Fruit fly (Drosophila melanogaster) Kc167 (cell line): ENCODE data around the gene mura.

Experiments
- Myc ChIP-seq: fragments of >200 bp; optimal IDR thresholded peaks from 2 replicates; lab custom pipeline; 2017; ENCODE audit warnings: missing external identifiers
- Sin3A ChIP-seq: fragments of >200 bp; optimal IDR thresholded peaks from 2 replicates; lab custom pipeline; 2018; ENCODE audit warnings: missing external identifiers
- h ChIP-seq: fragments of >200 bp; optimal IDR thresholded peaks from 3 replicates; lab custom pipeline; 2018; ENCODE audit warnings: missing external identifiers
- insv ChIP-seq: fragments of >200 bp; optimal IDR thresholded peaks from 3 replicates; lab custom pipeline; 2018; ENCODE audit warnings: missing external identifiers
- psq ChIP-seq: fragments of >200 bp; optimal IDR thresholded peaks from 2 replicates; lab custom pipeline; 2017; ENCODE audit warnings: missing external identifiers
- ttk ChIP-seq: sonication (Bioruptor generic); optimal IDR thresholded peaks from 2 replicates; lab custom pipeline; 2017; ENCODE audit warnings: missing external identifiers

dm6 chr3R:9513052-9513420 lies 38.6 kb downstream of the mura start, which contains the start of the genes Ras85D and Rlb1:
- no peak for TF ChIP-seq ttk (lab: Kevin White, UChicago)
- TF ChIP-seq psq: no peak
- TF ChIP-seq Myc (lab: Kevin White, UChicago): no peak
- no peak for TF ChIP-seq insv
- no peak for TF ChIP-seq Sin3A (lab: Kevin White, UChicago)
- TF ChIP-seq h (lab: Kevin White, UChicago): no peak
